Worm (Caenorhabditis elegans): Measurements from ENCODE around the gene C50H11.8.
"Not testable (repeated sequence)": the region's sequence is repeated elsewhere in the genome, so short reads cannot be mapped to it uniquely, and the experiment has no call there.

C50H11.8 gene

DNA sequence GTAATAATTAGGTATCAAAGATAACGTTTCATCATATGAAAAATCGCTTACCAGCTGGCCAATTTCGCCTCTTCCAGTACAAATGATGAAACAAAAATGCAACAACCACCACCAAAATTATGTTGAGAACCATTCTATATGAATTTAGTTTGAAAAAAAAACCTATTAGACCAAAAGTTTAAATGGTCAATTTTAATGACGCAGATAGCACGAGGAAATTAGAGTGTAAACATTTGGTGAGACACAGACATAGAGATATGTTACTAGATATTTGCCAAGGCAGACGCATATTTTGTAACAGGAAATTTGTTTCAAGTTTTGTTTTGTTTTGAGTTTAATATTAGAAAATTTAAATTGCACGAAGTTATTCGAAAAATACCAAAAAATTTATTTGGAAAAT, 40.0 kb downstream of the C50H11.8 start, which contains the start of gene cyp-33C9:
TSS of gene cyp-33C9 (minus strand) at position 211 of the 400 bp plus-strand sequence.
- no peak for TF ChIP-seq lim-6 (tag; optimal IDR thresholded peaks at IDR 0.05)
- no peak for TF ChIP-seq ceh-14 (tag; optimal IDR thresholded peaks at IDR 0.05)
- TF ChIP-seq pat-9 (tag; optimal IDR thresholded peaks at IDR 0.05) = no peak
- TF ChIP-seq fkh-6 (tag; optimal IDR thresholded peaks at IDR 0.05) = no peak
- no peak for TF ChIP-seq ahr-1 (tag; optimal IDR thresholded peaks at IDR 0.05)
- no peak for TF ChIP-seq pag-3 (tag; optimal IDR thresholded peaks at IDR 0.05; ENCODE audit: borderline replicate concordance)
- no peak for TF ChIP-seq hlh-15 (tag; optimal IDR thresholded peaks at IDR 0.05)
- TF ChIP-seq che-1 (tag; optimal IDR thresholded peaks at IDR 0.05) = no peak
- no peak for TF ChIP-seq ceh-2 (tag; optimal IDR thresholded peaks at IDR 0.05)
- TF ChIP-seq sdc-2 (tag; optimal IDR thresholded peaks at IDR 0.05) = no peak
- TF ChIP-seq nhr-11 (tag; optimal IDR thresholded peaks at IDR 0.05) = no peak
- no peak for TF ChIP-seq nhr-232 (tag; optimal IDR thresholded peaks at IDR 0.05)

- TF ChIP-seq K02D7.2 (tag; optimal IDR thresholded peaks at IDR 0.05) = no peak
- TF ChIP-seq hlh-8 (tag; optimal IDR thresholded peaks at IDR 0.05) = no peak
- no peak for TF ChIP-seq madf-2 (tag; optimal IDR thresholded peaks at IDR 0.05)
- TF ChIP-seq ceh-48 (tag; optimal IDR thresholded peaks at IDR 0.05) = no peak
- no peak for TF ChIP-seq che-1 (tag; optimal IDR thresholded peaks at IDR 0.05)
- TF ChIP-seq nhr-232 (tag; optimal IDR thresholded peaks at IDR 0.05) = no peak
- no peak for TF ChIP-seq elt-4 (tag; optimal IDR thresholded peaks at IDR 0.05)
- no peak for TF ChIP-seq ets-4 (tag; optimal IDR thresholded peaks at IDR 0.05)
- no peak for TF ChIP-seq mec-3 (tag; optimal IDR thresholded peaks at IDR 0.05; ENCODE audit: borderline replicate concordance)
- TF ChIP-seq sdc-2 (tag; optimal IDR thresholded peaks at IDR 0.05) = no peak
- no peak for TF ChIP-seq unc-3 (GFP tag; conservative IDR thresholded peaks at IDR 0.05)
- no peak for TF ChIP-seq unc-3 (tag; optimal IDR thresholded peaks at IDR 0.05)
- no peak for TF ChIP-seq gmeb-2 (tag; optimal IDR thresholded peaks at IDR 0.05)
These were observed 46.2 kb downstream of the C50H11.8 start for ce11 chrV:3100527-3100926.

ce11 chrV:3102049-3102448, 47.7 kb downstream of the C50H11.8 start, which contains the start of gene Y73C8C.4:
Y73C8C.4 (minus strand) TSS chrV:3102149.
- not testable (repeated sequence) for TF ChIP-seq lin-11, hlh-15, ceh-34 (tag; optimal IDR thresholded peaks at IDR 0.05)

DNA sequence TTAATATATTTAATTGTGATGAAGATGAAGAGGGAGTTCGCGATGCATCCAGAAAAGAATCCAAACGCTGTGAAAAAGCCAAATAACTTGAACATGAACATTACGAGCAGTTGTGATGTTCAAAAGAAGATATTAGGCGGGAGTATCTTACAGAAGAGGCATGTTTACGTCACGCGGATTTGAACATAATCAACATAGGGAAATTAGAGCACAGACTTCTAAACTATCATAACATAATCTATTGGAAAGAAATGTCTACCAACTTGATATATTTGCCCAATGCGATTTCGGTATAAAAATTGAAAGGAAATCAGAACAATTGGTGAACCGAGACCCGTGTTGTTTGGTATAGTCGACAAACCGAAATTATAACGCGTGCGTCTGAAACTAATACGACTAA, 49.8 kb downstream of the C50H11.8 start, which contains the start of gene str-66:
TSS of gene str-66 (minus strand) at position 101 of the 400 bp plus-strand sequence.
- TF ChIP-seq F13H6.1 (tag; optimal IDR thresholded peaks at IDR 0.05) (no peak), ets-4 (tag; optimal IDR thresholded peaks at IDR 0.05) (no peak), ceh-45 (GFP tag; IDR thresholded peaks at IDR 0.05) (no peak), syd-9 (tag; optimal IDR thresholded peaks at IDR 0.05) (no peak), mec-3 (tag; optimal IDR thresholded peaks at IDR 0.05; ENCODE audit: borderline replicate concordance) (no peak), ceh-24 (tag; optimal IDR thresholded peaks at IDR 0.05) (no peak), sox-2 (GFP tag; IDR thresholded peaks at IDR 0.05) (no peak), ref-2 (tag; optimal IDR thresholded peaks at IDR 0.05) (no peak), ahr-1 (tag; optimal IDR thresholded peaks at IDR 0.05) (no peak), dve-1 (tag; optimal IDR thresholded peaks at IDR 0.05) (no peak), fkh-10 (GFP tag; optimal IDR thresholded peaks at IDR 0.05) (no peak), tbx-7 (tag; optimal IDR thresholded peaks at IDR 0.05) (no peak), ceh-6 (GFP tag; optimal IDR thresholded peaks at IDR 0.05) (no peak), che-1 (tag; optimal IDR thresholded peaks at IDR 0.05) (no peak), ama-1 (optimal IDR thresholded peaks at IDR 0.05) (no peak), madf-2 (tag; optimal IDR thresholded peaks at IDR 0.05) (no peak)
